Fruit fly (Drosophila melanogaster) whole organism, adult: ENCODE results near the gene colt.
A peak's percentile ranks its signal among the peaks of the same experiment; 100 is the strongest.

Source experiments
- CG11617 ChIP-seq: fragments of 200-800 bp; sonication (Bioruptor generic); optimal IDR thresholded peaks from 2 replicates; lab custom pipeline; 2017; ENCODE audit warnings: mild to moderate bottlenecking, missing biosample characterization, missing genetic modification reagents, missing genetic modification characterization
- CG12768 ChIP-seq: fragments of 200-800 bp; sonication (Bioruptor generic); optimal IDR thresholded peaks from 2 replicates; lab custom pipeline; 2017; ENCODE audit warnings: missing biosample characterization, missing genetic modification characterization, mild to moderate bottlenecking, moderate library complexity, missing genetic modification reagents
- CG14711 ChIP-seq: fragments of 200-800 bp; sonication (Bioruptor generic); optimal IDR thresholded peaks from 2 replicates; lab custom pipeline; 2018; ENCODE audit warnings: missing biosample characterization, mild to moderate bottlenecking, missing genetic modification characterization, moderate library complexity
- CG1620 ChIP-seq: fragments of 200-800 bp; sonication (Bioruptor generic); optimal IDR thresholded peaks from 2 replicates; lab custom pipeline; 2016; ENCODE audit warnings: missing biosample characterization, missing genetic modification characterization
- CG33017 ChIP-seq: fragments of 200-800 bp; sonication (Bioruptor generic); optimal IDR thresholded peaks from 2 replicates; lab custom pipeline; 2018; ENCODE audit warnings: missing biosample characterization, mild to moderate bottlenecking, missing genetic modification characterization, moderate library complexity
- CG5204 ChIP-seq: fragments of 200-800 bp; sonication (Bioruptor generic); optimal IDR thresholded peaks from 2 replicates; lab custom pipeline; 2016; ENCODE audit warnings: missing biosample characterization, missing genetic modification characterization
- CG7045 ChIP-seq: fragments of 200-800 bp; sonication (Bioruptor generic); optimal IDR thresholded peaks from 2 replicates; lab custom pipeline; 2017; ENCODE audit warnings: missing biosample characterization, mild to moderate bottlenecking, missing genetic modification characterization
- CG7101 ChIP-seq: fragments of 200-800 bp; sonication (Bioruptor generic); optimal IDR thresholded peaks from 2 replicates; lab custom pipeline; 2018; ENCODE audit warnings: missing biosample characterization, mild to moderate bottlenecking, missing genetic modification characterization, moderate library complexity
- Clk ChIP-seq: fragments of 200-800 bp; sonication (Bioruptor generic); optimal IDR thresholded peaks from 2 replicates; lab custom pipeline; 2017; ENCODE audit warnings: missing biosample characterization, missing genetic modification characterization
- Crg-1 ChIP-seq: fragments of 200-800 bp; sonication (Bioruptor generic); optimal IDR thresholded peaks from 2 replicates; lab custom pipeline; 2016; ENCODE audit warnings: missing biosample characterization, missing genetic modification characterization
- Hr96 ChIP-seq: fragments of 200-800 bp; sonication (Bioruptor generic); optimal IDR thresholded peaks from 2 replicates; lab custom pipeline; 2016; ENCODE audit warnings: missing biosample characterization, missing genetic modification characterization
- Mnt ChIP-seq: fragments of 200-800 bp; sonication (Bioruptor generic); optimal IDR thresholded peaks from 2 replicates; lab custom pipeline; 2016; ENCODE audit warnings: missing biosample characterization, mild to moderate bottlenecking, missing genetic modification characterization
- bab1 ChIP-seq: fragments of 200-800 bp; sonication (Bioruptor generic); optimal IDR thresholded peaks from 3 replicates; lab custom pipeline; 2019; ENCODE audit warnings: missing biosample characterization, mild to moderate bottlenecking, missing genetic modification characterization, moderate library complexity
- cic ChIP-seq: fragments of 200-800 bp; sonication (Bioruptor generic); optimal IDR thresholded peaks from 2 replicates; lab custom pipeline; 2017; ENCODE audit warnings: missing biosample characterization, mild to moderate bottlenecking, missing genetic modification characterization, moderate library complexity
- cnc ChIP-seq, 2 experiments: fragments of >200 bp; optimal IDR thresholded peaks; 2 replicates each; lab custom pipeline; 2017
- kay ChIP-seq: fragments of 200-800 bp; sonication (Bioruptor generic); peaks from one replicate; lab custom pipeline; 2016; ENCODE audit warnings: missing biosample characterization, missing genetic modification characterization, borderline replicate concordance
- ovo ChIP-seq: fragments of 200-800 bp; sonication (Bioruptor generic); optimal IDR thresholded peaks from 2 replicates; lab custom pipeline; 2016; ENCODE audit warnings: missing biosample characterization, missing genetic modification characterization
- pad ChIP-seq: fragments of 200-800 bp; sonication (Bioruptor generic); optimal IDR thresholded peaks from 3 replicates; lab custom pipeline; 2017; ENCODE audit warnings: missing biosample characterization, missing genetic modification characterization, mild to moderate bottlenecking, moderate library complexity, missing genetic modification reagents
- tj ChIP-seq: fragments of 200-800 bp; sonication (Bioruptor generic); optimal IDR thresholded peaks from 3 replicates; lab custom pipeline; 2017; ENCODE audit warnings: missing biosample characterization, mild to moderate bottlenecking, missing genetic modification characterization, moderate library complexity
- toe ChIP-seq: fragments of 200-800 bp; sonication (Bioruptor generic); optimal IDR thresholded peaks from 2 replicates; lab custom pipeline; 2016; ENCODE audit warnings: missing biosample characterization, missing genetic modification characterization

The colt gene

DNA sequence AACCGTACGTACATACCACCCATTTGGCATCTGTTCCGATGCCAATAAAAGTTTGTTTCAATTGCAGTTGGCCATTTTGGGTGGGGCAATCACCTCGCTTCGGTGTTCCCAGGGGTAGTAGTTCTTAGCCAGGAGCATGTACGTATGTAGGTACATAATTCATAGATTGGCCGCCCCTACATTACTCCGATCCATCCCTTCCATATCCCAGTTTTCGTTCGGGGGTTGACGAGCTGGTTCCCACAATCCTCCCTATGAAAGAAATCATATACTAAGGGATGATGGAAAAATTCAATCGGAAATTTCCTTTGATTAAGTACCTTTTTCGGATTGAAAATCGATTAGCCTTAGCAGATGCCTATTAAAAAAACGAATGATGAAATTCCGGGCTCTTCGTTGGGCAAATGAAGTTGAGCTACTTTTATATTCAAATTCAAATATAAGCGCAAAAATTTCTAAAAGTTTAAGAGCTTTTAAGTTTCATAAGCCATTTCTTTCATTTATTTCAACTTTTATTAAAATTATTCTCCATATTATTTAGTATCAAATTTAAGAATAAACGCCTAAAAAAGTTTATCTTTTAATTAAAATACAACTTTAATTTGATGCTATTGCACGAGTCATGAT, 11.8 kb downstream of the colt start:
- TF ChIP-seq CG12768 (GFP tag; lab: Kevin White, UChicago): no peak
- TF ChIP-seq CG1620 (GFP tag; lab: Kevin White, UChicago): no peak
- TF ChIP-seq pad (GFP tag; lab: Kevin White, UChicago): no peak
- TF ChIP-seq CG11617: no peak
- TF ChIP-seq kay (GFP tag; lab: Kevin White, UChicago): no peak
- TF ChIP-seq Crg-1 (GFP tag; lab: Kevin White, UChicago): no peak
- TF ChIP-seq bab1: no peak
- no peak for TF ChIP-seq Hr96
- TF ChIP-seq cic (GFP tag; lab: Kevin White, UChicago): no peak
- TF ChIP-seq CG33017 (tag; lab: Kevin White, UChicago): no peak
- no peak for TF ChIP-seq CG7101
- no peak for TF ChIP-seq CG7045
- TF ChIP-seq tj (GFP tag; lab: Kevin White, UChicago): no peak
- no peak for TF ChIP-seq toe (GFP tag; lab: Kevin White, UChicago)
- TF ChIP-seq CG14711 (tag; lab: Kevin White, UChicago): no peak
- no peak for TF ChIP-seq Mnt (GFP tag; lab: Kevin White, UChicago)
- TF ChIP-seq CG5204 (GFP tag; lab: Kevin White, UChicago): no peak
- no peak for TF ChIP-seq ovo (GFP tag; lab: Kevin White, UChicago)

DNA sequence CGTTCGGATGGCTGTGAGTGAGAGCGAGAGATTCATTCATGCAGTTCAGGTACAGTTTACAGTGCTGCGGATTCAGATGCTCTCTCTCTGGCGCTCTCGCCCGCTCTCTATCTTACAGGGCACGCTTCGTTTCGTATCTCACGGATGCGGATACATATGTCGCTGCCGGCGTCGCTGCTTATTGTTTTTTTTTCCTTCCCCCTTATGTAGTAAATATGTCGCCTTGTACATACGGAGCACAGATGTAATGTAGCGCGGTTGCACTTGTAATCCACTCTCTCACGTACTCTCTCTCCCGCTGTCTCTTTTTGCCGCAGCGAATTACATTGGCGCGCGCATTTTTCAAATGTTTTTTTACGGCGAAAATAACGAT, 14.6 kb downstream of the colt start:
- TF ChIP-seq CG33017 (tag; lab: Kevin White, UChicago) (no peak), cic (GFP tag; lab: Kevin White, UChicago) (peak; percentile 93), Mnt (GFP tag; lab: Kevin White, UChicago) (peak; percentile 76)

DNA sequence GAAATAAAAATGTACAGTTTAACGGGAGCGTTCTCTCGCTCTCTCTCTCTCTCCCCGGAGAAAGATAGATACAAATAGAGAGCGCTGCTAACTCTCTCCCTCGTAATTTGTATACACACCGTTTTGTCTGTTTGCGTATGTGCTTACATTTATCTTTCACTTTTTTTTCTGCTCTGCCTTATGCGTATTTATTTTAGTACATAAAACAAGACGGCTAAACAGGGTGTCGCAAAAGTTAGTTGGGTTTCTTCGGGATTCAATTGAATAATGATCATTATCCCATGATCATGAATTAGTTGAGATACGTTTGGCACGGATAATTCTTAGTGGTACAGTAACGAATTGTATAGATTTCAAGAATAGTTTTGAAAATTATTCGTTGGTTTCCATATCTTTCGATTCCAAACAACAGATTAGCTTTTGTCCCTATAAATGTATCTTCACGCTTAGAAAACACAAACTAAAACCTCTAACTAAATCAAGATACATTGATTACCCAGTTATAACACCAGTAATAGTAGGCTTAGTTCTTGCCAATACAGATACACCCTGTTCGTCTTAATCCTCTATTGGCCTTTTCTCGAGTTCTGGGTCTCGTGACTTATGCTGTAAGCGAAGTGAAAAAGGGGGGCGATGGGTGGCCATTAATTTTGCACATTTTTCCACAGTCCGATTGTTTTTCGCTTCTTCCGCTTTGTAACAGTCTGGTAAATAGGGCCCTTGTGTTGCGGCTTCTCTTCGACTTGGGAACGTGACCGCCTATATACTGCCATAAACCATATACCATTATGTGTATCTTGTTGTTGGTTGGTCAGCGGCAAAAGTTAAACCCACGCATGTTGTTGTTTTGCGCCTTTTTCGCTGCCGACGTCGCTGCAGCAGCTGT, 15.2 kb downstream of the colt start:
- TF ChIP-seq CG33017 (tag; lab: Kevin White, UChicago) (peak; percentile 90), bab1 (peak; percentile 42), CG5204 (GFP tag; lab: Kevin White, UChicago) (no peak), CG14711 (tag; lab: Kevin White, UChicago) (peak; percentile 77), cic (GFP tag; lab: Kevin White, UChicago) (no peak), pad (GFP tag; lab: Kevin White, UChicago) (peak; percentile 66), ovo (GFP tag; lab: Kevin White, UChicago) (peak; percentile 34), Clk (GFP tag; lab: Kevin White, UChicago) (peak; percentile 77), cnc (optimal IDR thresholded peaks at IDR 0.05; lab: Kevin White, UChicago) (no peak), Hr96 (peak; percentile 79), CG11617 (peak; percentile 88), tj (GFP tag; lab: Kevin White, UChicago) (peak; percentile 3), CG7045 (peak; percentile 92), Crg-1 (GFP tag; lab: Kevin White, UChicago) (peak; percentile 41), CG12768 (GFP tag; lab: Kevin White, UChicago) (peak; percentile 89), toe (GFP tag; lab: Kevin White, UChicago) (peak; percentile 70), kay (GFP tag; lab: Kevin White, UChicago) (peak; percentile 93), CG7101 (peak; percentile 82), CG1620 (GFP tag; lab: Kevin White, UChicago) (no peak), Mnt (GFP tag; lab: Kevin White, UChicago) (peak; percentile 56)

DNA sequence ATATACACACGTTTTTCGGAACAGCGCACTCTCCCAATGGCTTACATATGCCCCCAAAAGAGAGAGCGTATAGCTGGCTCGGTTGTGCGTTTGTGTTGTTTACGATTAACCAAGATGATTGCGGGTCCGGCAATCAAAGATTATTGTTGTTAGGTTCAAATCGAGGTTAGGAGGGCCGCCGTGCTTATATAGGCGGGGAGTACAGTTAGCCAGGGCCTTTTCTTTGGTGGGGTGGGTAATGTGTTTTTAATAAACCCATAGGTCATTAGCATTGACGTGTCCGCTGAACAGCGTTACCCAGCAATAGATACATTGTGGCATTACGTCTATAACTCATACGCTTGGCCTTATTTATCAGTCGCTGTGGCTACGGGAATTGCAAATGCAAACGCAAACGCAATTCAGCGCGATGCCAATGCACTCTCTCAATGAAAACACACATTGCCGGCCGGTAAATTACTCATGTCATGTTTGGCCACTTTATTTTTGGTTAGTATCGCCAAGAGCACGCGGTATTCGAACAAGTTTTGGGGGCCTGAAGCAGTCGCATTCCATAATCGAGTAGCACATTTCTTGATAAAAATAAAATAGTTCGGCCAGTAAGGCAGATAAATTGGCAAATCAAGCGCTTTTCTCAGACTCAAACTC, 16.0 kb downstream of the colt start:
- TF ChIP-seq ovo (GFP tag; lab: Kevin White, UChicago) (peak; percentile 21), cic (GFP tag; lab: Kevin White, UChicago) (peak; percentile 79), tj (GFP tag; lab: Kevin White, UChicago) (peak; percentile 61), cnc (optimal IDR thresholded peaks at IDR 0.05; lab: Kevin White, UChicago) (no peak), Crg-1 (GFP tag; lab: Kevin White, UChicago) (no peak)

DNA sequence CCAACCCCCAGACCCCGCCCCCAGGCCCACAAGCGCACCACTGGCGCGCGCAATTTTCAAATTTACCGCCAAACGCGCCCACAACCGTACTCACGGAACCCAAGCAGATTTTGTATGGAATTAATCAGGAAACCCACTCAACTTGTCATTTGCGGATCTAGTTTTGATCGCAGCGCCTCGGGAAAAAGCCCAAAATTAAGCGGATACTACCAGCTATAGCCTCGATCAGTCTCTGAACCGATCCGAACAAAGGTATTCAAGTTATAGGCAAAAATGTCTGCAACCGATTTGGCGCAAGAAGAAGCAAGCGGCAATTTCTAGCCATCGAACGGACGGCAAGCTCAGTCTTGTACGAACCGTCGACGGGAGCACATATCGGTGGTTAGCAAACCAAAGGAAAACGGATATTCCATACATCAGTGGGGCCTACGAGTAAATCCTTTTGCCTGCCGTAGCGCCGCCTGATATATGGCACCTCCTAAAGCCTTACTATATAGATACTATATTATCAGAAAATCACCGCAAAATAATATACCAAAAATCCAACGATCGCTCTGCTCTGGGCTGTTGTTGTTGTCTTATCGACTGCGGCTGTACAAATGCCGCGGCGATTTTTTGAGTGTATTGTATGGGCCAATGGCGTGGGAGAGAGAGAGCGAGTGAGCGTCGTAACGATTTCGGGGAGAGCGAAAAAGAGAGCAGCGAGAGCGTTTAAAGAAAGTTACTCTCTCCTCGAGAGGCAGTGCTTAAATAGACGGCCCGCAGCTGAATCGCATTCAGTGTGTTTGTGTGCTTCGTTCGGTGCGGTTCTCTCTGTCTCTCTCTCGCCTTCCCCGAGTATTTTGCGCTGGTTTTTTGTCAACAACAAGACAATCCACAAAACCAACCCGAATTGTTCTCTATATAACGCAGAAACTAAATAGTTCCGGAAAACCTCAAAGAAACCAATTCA, 17.1 kb downstream of the colt start, which contains the start of gene Pgk:
Pgk (minus strand) TSS at position 609 of the 952 bp plus-strand sequence.
- TF ChIP-seq CG33017 (tag; lab: Kevin White, UChicago) (peak; percentile 90), Mnt (GFP tag; lab: Kevin White, UChicago) (peak; percentile 78), kay (GFP tag; lab: Kevin White, UChicago) (peak; percentile 62), pad (GFP tag; lab: Kevin White, UChicago) (peak; percentile 4), Crg-1 (GFP tag; lab: Kevin White, UChicago) (peak; percentile 51), CG12768 (GFP tag; lab: Kevin White, UChicago) (peak; percentile 89), CG11617 (peak; percentile 79), Clk (GFP tag; lab: Kevin White, UChicago) (no peak), toe (GFP tag; lab: Kevin White, UChicago) (no peak), cnc (optimal IDR thresholded peaks at IDR 0.05; lab: Kevin White, UChicago) (no peak), CG14711 (tag; lab: Kevin White, UChicago) (peak; percentile 71), ovo (GFP tag; lab: Kevin White, UChicago) (peak; percentile 70), tj (GFP tag; lab: Kevin White, UChicago) (peak; percentile 45), CG7045 (peak; percentile 75), CG1620 (GFP tag; lab: Kevin White, UChicago) (peak; percentile 49), Hr96 (peak; percentile 83), CG7101 (peak; percentile 82), cic (GFP tag; lab: Kevin White, UChicago) (peak; percentile 82), bab1 (peak; percentile 73), CG5204 (GFP tag; lab: Kevin White, UChicago) (peak; percentile 85)
